Worm (Caenorhabditis elegans) whole organism, L4/young adult: ENCODE results near the gene F43E2.11.

Experiments used
- dao-5 ChIP-seq: sonication (generic microtip); optimal IDR thresholded peaks from 2 replicates; lab custom pipeline; 2016; ENCODE audit warnings: missing genotype, missing genetic modification characterization, moderate library complexity, missing compliant biosample characterization
- him-1 ChIP-seq: sonication (generic microtip); optimal IDR thresholded peaks from 2 replicates; lab custom pipeline; 2016; ENCODE audit warnings: missing genotype, missing genetic modification reagents, missing genetic modification characterization, missing compliant biosample characterization

DNA sequence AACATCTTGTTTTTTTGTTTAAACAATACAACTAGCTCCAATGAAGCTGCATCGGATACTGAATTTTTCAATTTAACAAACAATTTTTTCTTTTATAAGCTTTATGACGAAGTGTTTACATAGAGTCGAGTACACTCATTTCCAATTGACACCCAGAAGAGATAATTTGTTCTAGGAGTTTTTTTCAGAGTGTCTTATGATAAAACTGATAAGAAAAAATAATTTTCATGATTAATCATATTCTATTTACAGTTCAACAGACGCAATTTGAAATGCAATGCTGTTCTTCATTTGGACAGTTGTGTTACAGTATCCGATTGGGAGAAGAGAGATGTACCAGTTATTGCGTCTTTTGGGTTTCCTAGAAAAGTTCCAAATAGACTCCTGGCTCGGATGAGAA, 11.9 kb upstream of the F43E2.11 start:
- no peak for TF ChIP-seq dao-5 (tag; lab: Kevin White, UChicago)
- no peak for TF ChIP-seq him-1 (tag; lab: Kevin White, UChicago)
